Worm (Caenorhabditis elegans): ENCODE results near the gene dpf-1.

DNA sequence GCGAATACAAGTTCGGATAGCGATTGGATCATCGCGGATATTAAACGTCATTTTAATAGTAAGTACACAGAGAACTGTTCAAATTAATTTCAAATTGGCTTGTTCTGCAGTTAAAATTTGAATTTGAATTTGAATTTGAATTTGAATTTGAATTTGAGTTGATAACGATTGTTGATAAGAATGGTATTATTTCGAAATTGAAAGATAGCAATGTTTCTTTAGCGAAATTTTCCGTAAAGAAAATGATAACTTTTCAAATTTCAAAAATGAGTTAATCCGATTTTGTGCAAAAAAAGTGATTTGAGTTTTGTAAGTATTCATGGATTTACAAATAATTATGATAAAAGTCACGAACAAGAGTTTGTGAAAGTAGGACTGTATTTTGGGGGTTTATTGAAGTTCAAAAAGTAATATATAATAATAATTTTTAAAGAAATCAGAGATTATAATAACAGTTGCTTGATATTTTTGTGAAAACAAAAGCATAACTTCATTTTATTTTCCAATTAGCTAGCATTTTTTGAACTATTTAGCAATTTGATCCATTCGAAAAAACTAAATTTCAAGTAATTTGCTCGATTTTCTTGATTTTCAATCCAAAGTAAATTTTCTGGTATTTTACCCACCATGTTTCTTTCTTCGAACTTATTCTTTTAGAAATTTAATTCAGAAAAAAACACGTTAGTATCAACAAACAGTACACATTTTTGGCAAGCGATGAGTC is 45.6 kb upstream of the dpf-1 start, which contains the start of gene Y36E3A.2:
- TF ChIP-seq ama-1 (optimal IDR thresholded peaks at IDR 0.05) (no peak), hmg-4 (GFP tag; optimal IDR thresholded peaks at IDR 0.05) (no peak), ceh-36 (tag; optimal IDR thresholded peaks at IDR 0.05) (no peak), flt-1 (GFP tag; IDR thresholded peaks at IDR 0.05) (no peak), aly-1 (tag; optimal IDR thresholded peaks at IDR 0.05) (no peak), ceh-13 (GFP tag; optimal IDR thresholded peaks at IDR 0.05) (no peak), hmbx-1 (tag; optimal IDR thresholded peaks at IDR 0.05) (no peak), sea-1 (GFP tag; conservative IDR thresholded peaks at IDR 0.05) (no peak), tbx-11 (GFP tag; IDR thresholded peaks at IDR 0.05) (no peak), B0310.2 (tag; optimal IDR thresholded peaks at IDR 0.05) (no peak), tra-4 (tag; optimal IDR thresholded peaks at IDR 0.05) (no peak), ets-7 (tag; optimal IDR thresholded peaks at IDR 0.05) (no peak), F13C5.2 (tag; optimal IDR thresholded peaks at IDR 0.05) (no peak)
